Fruit fly (Drosophila melanogaster) whole organism, embryonic: ENCODE measurements around the gene Tyler.
A peak's percentile ranks its signal among the peaks of the same experiment; 100 is the strongest.

ENCODE experiments used
- BEAF-32 ChIP-seq: fragments of 200-800 bp; sonication (Bioruptor generic); optimal IDR thresholded peaks from 3 replicates; lab custom pipeline; 2017; ENCODE audit warnings: missing biosample characterization, missing genetic modification characterization, mild to moderate bottlenecking, moderate library complexity, missing genetic modification reagents
- Bgb ChIP-seq: fragments of 200-800 bp; sonication (Bioruptor generic); IDR thresholded peaks from 2 replicates; pipeline ENCODE4 v1.3.6; 2022; ENCODE audit warnings: missing biosample characterization, missing genetic modification characterization; ENCODE audit not compliant: partially characterized antibody
- C15 ChIP-seq: fragments of 200-800 bp; sonication (Bioruptor generic); IDR thresholded peaks from 3 replicates; pipeline ENCODE4 v1.3.6; 2022; ENCODE audit warnings: missing biosample characterization, missing genetic modification characterization
- CG11560 ChIP-seq: fragments of 200-800 bp; sonication (Bioruptor generic); IDR thresholded peaks from 3 replicates; pipeline ENCODE4 v1.3.6; 2022; ENCODE audit warnings: missing biosample characterization, missing genetic modification characterization
- CG13287 ChIP-seq: fragments of 200-800 bp; sonication (Bioruptor generic); IDR thresholded peaks from 2 replicates; pipeline ENCODE4 v1.3.6; 2022; ENCODE audit warnings: missing biosample characterization, missing genetic modification characterization; ENCODE audit not compliant: partially characterized antibody
- CG14441 ChIP-seq: fragments of 200-800 bp; sonication (Bioruptor generic); IDR thresholded peaks from 2 replicates; pipeline ENCODE4 v1.3.6; 2022; ENCODE audit warnings: missing biosample characterization, missing genetic modification characterization
- CG14667 ChIP-seq: fragments of 200-800 bp; sonication (Bioruptor generic); IDR thresholded peaks from 2 replicates; pipeline ENCODE4 v1.3.6; 2022; ENCODE audit warnings: missing biosample characterization, missing genetic modification characterization
- CG14860 ChIP-seq: fragments of 200-800 bp; sonication (Bioruptor generic); IDR thresholded peaks from 3 replicates; pipeline ENCODE4 v1.3.6; 2022; ENCODE audit warnings: missing biosample characterization, missing genetic modification characterization; ENCODE audit not compliant: partially characterized antibody
- CG16815 ChIP-seq: fragments of 200-800 bp; sonication (Bioruptor generic); optimal IDR thresholded peaks from 3 replicates; lab custom pipeline; 2017; ENCODE audit warnings: missing biosample characterization, mild to moderate bottlenecking, missing genetic modification characterization
- CG17385 ChIP-seq: fragments of 200-800 bp; sonication (Bioruptor generic); optimal IDR thresholded peaks from 3 replicates; lab custom pipeline; 2018; ENCODE audit warnings: missing biosample characterization, mild to moderate bottlenecking, missing genetic modification characterization
- CG2199 ChIP-seq: fragments of 200-800 bp; sonication (Bioruptor generic); IDR thresholded peaks from 3 replicates; pipeline ENCODE4 v1.3.6; 2022; ENCODE audit warnings: missing biosample characterization, missing genetic modification characterization
- CG2875 ChIP-seq: fragments of 200-800 bp; sonication (Bioruptor generic); optimal IDR thresholded peaks from 2 replicates; lab custom pipeline; 2017; ENCODE audit warnings: missing biosample characterization, mild to moderate bottlenecking, missing genetic modification characterization, missing genetic modification reagents
- CG31365 ChIP-seq: fragments of 200-800 bp; sonication (Bioruptor generic); optimal IDR thresholded peaks from 2 replicates; lab custom pipeline; 2018; ENCODE audit warnings: missing biosample characterization, mild to moderate bottlenecking, missing genetic modification characterization
- CG34224 ChIP-seq: fragments of 200-800 bp; sonication (Bioruptor generic); IDR thresholded peaks from 3 replicates; pipeline ENCODE4 v1.3.6; 2022; ENCODE audit warnings: missing biosample characterization, missing genetic modification characterization; ENCODE audit not compliant: partially characterized antibody
- CG43689 ChIP-seq: fragments of 200-800 bp; sonication (Bioruptor generic); IDR thresholded peaks from 2 replicates; pipeline ENCODE4 v1.3.6; 2022; ENCODE audit warnings: missing biosample characterization, missing genetic modification characterization
- CG6683 ChIP-seq: fragments of 200-800 bp; sonication (Bioruptor generic); optimal IDR thresholded peaks from 2 replicates; lab custom pipeline; 2017; ENCODE audit warnings: missing biosample characterization, mild to moderate bottlenecking, missing genetic modification characterization, missing genetic modification reagents
- CG6791 ChIP-seq: fragments of 200-800 bp; sonication (Bioruptor generic); IDR thresholded peaks from 3 replicates; pipeline ENCODE4 v1.3.6; 2022; ENCODE audit warnings: missing biosample characterization, missing genetic modification characterization; ENCODE audit not compliant: partially characterized antibody
- CG8478 ChIP-seq: fragments of >200 bp; optimal IDR thresholded peaks from 2 replicates; lab custom pipeline; 2018
- CG8944 ChIP-seq: fragments of 200-800 bp; sonication (Bioruptor generic); optimal IDR thresholded peaks from 3 replicates; lab custom pipeline; 2016; ENCODE audit warnings: missing biosample characterization, missing genetic modification characterization
- CrebB ChIP-seq: fragments of 200-800 bp; sonication (Bioruptor generic); optimal IDR thresholded peaks from 3 replicates; lab custom pipeline; 2018; ENCODE audit warnings: missing biosample characterization, mild to moderate bottlenecking, missing genetic modification characterization
- Deaf1 ChIP-seq: fragments of 200-800 bp; optimal IDR thresholded peaks from 3 replicates; lab custom pipeline; 2019; ENCODE audit warnings: missing biosample characterization, mild to moderate bottlenecking, missing genetic modification characterization, moderate library complexity
- Dek ChIP-seq: fragments of 200-800 bp; sonication (Bioruptor generic); optimal IDR thresholded peaks from 3 replicates; lab custom pipeline; 2019; ENCODE audit warnings: missing biosample characterization, mild to moderate bottlenecking, missing genetic modification characterization, moderate library complexity
- E2f1 ChIP-seq: fragments of 200-800 bp; sonication (Bioruptor generic); IDR thresholded peaks from 2 replicates; pipeline ENCODE4 v1.3.6; 2022; ENCODE audit warnings: missing biosample characterization, missing genetic modification characterization
- HLHmδ ChIP-seq: fragments of 200-800 bp; sonication (Bioruptor generic); optimal IDR thresholded peaks from 2 replicates; lab custom pipeline; 2018; ENCODE audit warnings: missing biosample characterization, mild to moderate bottlenecking, missing genetic modification characterization, moderate library complexity
- Jarid2 ChIP-seq: fragments of 200-800 bp; sonication (Bioruptor generic); optimal IDR thresholded peaks from 3 replicates; lab custom pipeline; 2017; ENCODE audit warnings: mild to moderate bottlenecking, missing biosample characterization, missing genetic modification reagents, missing genetic modification characterization
- Med ChIP-seq: fragments of 200-800 bp; sonication (Bioruptor generic); peaks from one replicate; lab custom pipeline; 2016; ENCODE audit warnings: missing biosample characterization, missing genetic modification characterization, mild to moderate bottlenecking, inconsistent platforms, moderate library complexity
- Meics ChIP-seq: fragments of 200-800 bp; sonication (Bioruptor generic); optimal IDR thresholded peaks from 2 replicates; lab custom pipeline; 2017; ENCODE audit warnings: missing biosample characterization, mild to moderate bottlenecking, missing genetic modification characterization
- Myb ChIP-seq: fragments of 200-800 bp; sonication (Bioruptor generic); optimal IDR thresholded peaks from 2 replicates; lab custom pipeline; 2016; ENCODE audit warnings: missing biosample characterization, missing genetic modification characterization
- NFAT ChIP-seq: fragments of 200-800 bp; sonication (Bioruptor generic); IDR thresholded peaks from 2 replicates; pipeline ENCODE4 v1.3.6; 2022; ENCODE audit warnings: missing biosample characterization, missing genetic modification characterization
- Nf-YB ChIP-seq: fragments of 200-800 bp; sonication (Bioruptor generic); optimal IDR thresholded peaks from 3 replicates; lab custom pipeline; 2019; ENCODE audit warnings: missing biosample characterization, mild to moderate bottlenecking, missing genetic modification characterization, moderate library complexity
- Opbp ChIP-seq: fragments of 200-800 bp; sonication (Bioruptor generic); IDR thresholded peaks from 3 replicates; pipeline ENCODE4 v1.3.6; 2022; ENCODE audit warnings: missing biosample characterization, missing genetic modification characterization; ENCODE audit not compliant: partially characterized antibody
- Rfx ChIP-seq: fragments of 200-800 bp; sonication (Bioruptor generic); IDR thresholded peaks from 2 replicates; pipeline ENCODE4 v1.3.6; 2022; ENCODE audit warnings: missing biosample characterization, missing genetic modification characterization
- Spps ChIP-seq: fragments of 200-800 bp; sonication (Bioruptor generic); optimal IDR thresholded peaks from 2 replicates; lab custom pipeline; 2018; ENCODE audit warnings: missing biosample characterization, mild to moderate bottlenecking, missing genetic modification characterization
- ara ChIP-seq: fragments of 200-800 bp; sonication (Bioruptor generic); IDR thresholded peaks from 2 replicates; pipeline ENCODE4 v1.3.6; 2022; ENCODE audit warnings: missing biosample characterization, missing genetic modification characterization
- ato ChIP-seq: fragments of 200-800 bp; sonication (Bioruptor generic); IDR thresholded peaks from 2 replicates; pipeline ENCODE4 v1.3.6; 2022; ENCODE audit warnings: missing biosample characterization, missing genetic modification characterization; ENCODE audit not compliant: partially characterized antibody
- chm ChIP-seq: fragments of 200-800 bp; sonication (Bioruptor generic); IDR thresholded peaks from 2 replicates; pipeline ENCODE4 v1.3.6; 2022; ENCODE audit warnings: missing biosample characterization, missing genetic modification characterization
- da ChIP-seq: fragments of 200-800 bp; sonication (Bioruptor generic); optimal IDR thresholded peaks from 2 replicates; lab custom pipeline; 2016; ENCODE audit warnings: missing biosample characterization, missing genetic modification characterization
- dm ChIP-seq: fragments of 200-800 bp; sonication (Bioruptor generic); optimal IDR thresholded peaks from 3 replicates; lab custom pipeline; 2016; ENCODE audit warnings: missing biosample characterization, missing genetic modification characterization
- ewg ChIP-seq: fragments of 200-800 bp; sonication (Bioruptor generic); optimal IDR thresholded peaks from 3 replicates; lab custom pipeline; 2017; ENCODE audit warnings: mild to moderate bottlenecking, missing biosample characterization, missing genetic modification reagents, missing genetic modification characterization
- fu2 ChIP-seq: fragments of 200-800 bp; sonication (Bioruptor generic); optimal IDR thresholded peaks from 2 replicates; lab custom pipeline; 2016; ENCODE audit warnings: missing biosample characterization, missing genetic modification characterization
- gsb-n ChIP-seq: fragments of 200-800 bp; sonication (Bioruptor generic); optimal IDR thresholded peaks from 3 replicates; lab custom pipeline; 2018; ENCODE audit warnings: missing biosample characterization, mild to moderate bottlenecking, missing genetic modification characterization
- hbn ChIP-seq: fragments of 200-800 bp; sonication (Bioruptor generic); IDR thresholded peaks from 2 replicates; pipeline ENCODE4 v1.3.6; 2022; ENCODE audit warnings: missing biosample characterization, missing genetic modification characterization; ENCODE audit not compliant: partially characterized antibody
- nmo ChIP-seq: fragments of 200-800 bp; sonication (Bioruptor generic); optimal IDR thresholded peaks from 2 replicates; lab custom pipeline; 2018; ENCODE audit warnings: missing biosample characterization, mild to moderate bottlenecking, missing genetic modification characterization, moderate library complexity
- nom ChIP-seq: fragments of 200-800 bp; sonication (Bioruptor generic); optimal IDR thresholded peaks from 2 replicates; lab custom pipeline; 2017; ENCODE audit warnings: missing biosample characterization, missing genetic modification characterization, mild to moderate bottlenecking, moderate library complexity, missing genetic modification reagents
- prd ChIP-seq, 3 experiments: fragments of >200 bp in 2 of 3; fragments of 200-800 bp in 1 of 3; sonication (Bioruptor generic) in 1 of 3; optimal IDR thresholded peaks in 2 of 3; IDR thresholded peaks in 1 of 3; 2 replicates in 2 of 3; 3 replicates in 1 of 3; pipeline versions ENCODE4 v1.3.6 to Lab custom; 2017 to 2022; ENCODE audit warnings: missing biosample characterization in 1 of 3, missing genetic modification characterization in 1 of 3
- schlank ChIP-seq: fragments of 200-800 bp; sonication (Bioruptor generic); optimal IDR thresholded peaks from 2 replicates; lab custom pipeline; 2018; ENCODE audit warnings: missing biosample characterization, mild to moderate bottlenecking, missing genetic modification characterization
- scrt ChIP-seq: fragments of 200-800 bp; sonication (Bioruptor generic); optimal IDR thresholded peaks from 2 replicates; lab custom pipeline; 2018; ENCODE audit warnings: missing biosample characterization, mild to moderate bottlenecking, missing genetic modification characterization, moderate library complexity
- sim ChIP-seq: fragments of 200-800 bp; sonication (Bioruptor generic); IDR thresholded peaks from 2 replicates; pipeline ENCODE4 v1.3.6; 2022; ENCODE audit warnings: missing biosample characterization, missing genetic modification characterization
- tgo ChIP-seq: fragments of 200-800 bp; sonication (Bioruptor generic); IDR thresholded peaks from 3 replicates; pipeline ENCODE4 v1.3.6; 2022; ENCODE audit warnings: missing biosample characterization, missing genetic modification characterization

The Tyler gene

dm6 chrX:19662583-19663195 is 51.4 kb downstream of the Tyler start (continued):
- TF ChIP-seq tgo (GFP tag; lab: Robert Waterston, UW) (no peak), Rfx (no peak; the same call in 1 of the 2 replicates), prd (optimal IDR thresholded peaks at IDR 0.05; lab: Kevin White, UChicago) (no peak), prd (GFP tag; IDR thresholded peaks at IDR 0.05; lab: Robert Waterston, UW) (no peak), ara (0 out of 2 replicates have a peak, but pooled peaks have one; percentile 21), CG6791 (GFP tag; lab: Robert Waterston, UW) (peak; percentile 47; the same call in 1 of the 3 replicates), NFAT (GFP tag; lab: Robert Waterston, UW) (peak; percentile 35; the same call in 1 of the 2 replicates), Spps (tag; lab: Kevin White, UChicago) (no peak), Deaf1 (tag; lab: Kevin White, UChicago) (peak; percentile 74), Dek (tag; lab: Kevin White, UChicago) (no peak), CG8944 (no peak), nmo (no peak), CG14860 (GFP tag; lab: Robert Waterston, UW) (no peak), CrebB (no peak), sim (GFP tag; lab: Robert Waterston, UW) (no peak), chm (GFP tag; lab: Robert Waterston, UW) (peak; percentile 82; the same call in 1 of the 2 replicates), gsb-n (tag; lab: Kevin White, UChicago) (no peak), Med (GFP tag; lab: Kevin White, UChicago) (peak; percentile 43), CG11560 (no peak), CG34224 (GFP tag; lab: Robert Waterston, UW) (0 out of 3 replicates have a peak, but pooled peaks have one; percentile 31), C15 (GFP tag; lab: Robert Waterston, UW) (no peak), CG14441 (GFP tag; lab: Robert Waterston, UW) (no peak), ewg (no peak), scrt (GFP tag; lab: Kevin White, UChicago) (no peak), CG16815 (GFP tag; lab: Kevin White, UChicago) (no peak), fu2 (GFP tag; lab: Kevin White, UChicago) (no peak), ato (GFP tag; lab: Robert Waterston, UW) (no peak), Opbp (GFP tag; lab: Robert Waterston, UW) (no peak), da (GFP tag; lab: Kevin White, UChicago) (no peak), nom (GFP tag; lab: Kevin White, UChicago) (peak; percentile 29), Jarid2 (GFP tag; lab: Kevin White, UChicago) (peak; percentile 82), CG31365 (tag; lab: Kevin White, UChicago) (no peak), Bgb (GFP tag; lab: Robert Waterston, UW) (peak; percentile 32; the same call in 1 of the 2 replicates), BEAF-32 (no peak), CG13287 (GFP tag; lab: Robert Waterston, UW) (peak; percentile 35; the same call in 1 of the 2 replicates), dm (GFP tag; lab: Kevin White, UChicago) (no peak), Myb (GFP tag; lab: Kevin White, UChicago) (no peak), CG43689 (GFP tag; lab: Robert Waterston, UW) (no peak), E2f1 (no peak), HLHmδ (peak; percentile 85), CG8478 (lab: Kevin White, UChicago) (peak; percentile 26), Nf-YB (GFP tag; lab: Kevin White, UChicago) (peak; percentile 75), CG6683 (GFP tag; lab: Kevin White, UChicago) (no peak), CG14667 (no peak), CG2199 (GFP tag; lab: Robert Waterston, UW) (no peak), Meics (GFP tag; lab: Kevin White, UChicago) (no peak), CG17385 (GFP tag; lab: Kevin White, UChicago) (no peak), CG2875 (no peak), hbn (GFP tag; lab: Robert Waterston, UW) (no peak), schlank (tag; lab: Kevin White, UChicago) (no peak)
